Worm (Caenorhabditis elegans) whole organism, L3 larva: ENCODE results near the gene EGAP4.1.

Experiments
- ZK546.5 ChIP-seq: sonication (generic microtip); optimal IDR thresholded peaks from 2 replicates; lab custom pipeline; 2017; ENCODE audit warnings: missing biosample characterization, missing genetic modification characterization
- aly-2 ChIP-seq: fragments of 150-350 bp; optimal IDR thresholded peaks from 2 replicates; lab custom pipeline; 2014; ENCODE audit warnings: missing biosample characterization, missing genetic modification characterization
- ceh-16 ChIP-seq: sonication (generic microtip); optimal IDR thresholded peaks from 2 replicates; lab custom pipeline; 2017; ENCODE audit warnings: missing biosample characterization, missing genetic modification characterization
- ceh-9 ChIP-seq: sonication (generic microtip); optimal IDR thresholded peaks from 2 replicates; lab custom pipeline; 2018; ENCODE audit warnings: missing biosample characterization, missing genetic modification characterization
- elt-3 ChIP-seq, 3 experiments: fragments of 150-350 bp in 1 of 3; sonication (generic microtip) in 2 of 3; optimal IDR thresholded peaks; 2 replicates in 2 of 3; 4 replicates in 1 of 3; lab custom pipeline; 2014 to 2017; ENCODE audit warnings: missing biosample characterization in 3 of 3, missing genetic modification characterization in 3 of 3
- fos-1 ChIP-seq: fragments of 150-350 bp; optimal IDR thresholded peaks from 2 replicates; lab custom pipeline; 2014; ENCODE audit warnings: missing biosample characterization, missing genetic modification characterization
- jun-1 ChIP-seq: fragments of 150-350 bp; optimal IDR thresholded peaks from 2 replicates; lab custom pipeline; 2014; ENCODE audit warnings: missing biosample characterization, missing genetic modification reagents, missing genetic modification characterization
- nhr-11 ChIP-seq: fragments of 150-350 bp; optimal IDR thresholded peaks from 2 replicates; lab custom pipeline; 2014; ENCODE audit warnings: missing biosample characterization, missing genetic modification characterization
- pha-4 ChIP-seq: fragments of 150-350 bp; optimal IDR thresholded peaks from 2 replicates; lab custom pipeline; 2014; ENCODE audit warnings: missing biosample characterization, missing genetic modification reagents, missing genetic modification characterization
- skn-1 ChIP-seq: fragments of 150-350 bp; optimal IDR thresholded peaks from 2 replicates; lab custom pipeline; 2014; ENCODE audit warnings: missing biosample characterization, missing genetic modification characterization
- unc-39 ChIP-seq: sonication (generic microtip); optimal IDR thresholded peaks from 4 replicates; lab custom pipeline; 2017; ENCODE audit warnings: missing biosample characterization, missing genetic modification characterization
- unc-62 ChIP-seq: fragments of 150-350 bp; sonication (generic microtip); optimal IDR thresholded peaks from 4 replicates; lab custom pipeline; 2014; ENCODE audit warnings: missing biosample characterization, missing genetic modification reagents, missing genetic modification characterization
- ztf-11 ChIP-seq: fragments of 150-350 bp; optimal IDR thresholded peaks from 2 replicates; lab custom pipeline; 2014; ENCODE audit warnings: missing biosample characterization, missing genetic modification characterization
- ztf-4 ChIP-seq: fragments of 150-350 bp; optimal IDR thresholded peaks from 2 replicates; lab custom pipeline; 2014; ENCODE audit warnings: missing biosample characterization, missing genetic modification characterization

ce11 chrX:8737801-8738200 lies 10.6 kb upstream of the EGAP4.1 start:
- TF ChIP-seq ceh-16 (tag; lab: Kevin White, UChicago) (no peak), unc-62 (GFP tag; lab: Kevin White, UChicago) (no peak), ceh-9 (no peak), ZK546.5 (tag; lab: Kevin White, UChicago) (no peak), ztf-11 (tag; lab: Kevin White, UChicago) (no peak), unc-39 (tag; lab: Kevin White, UChicago) (no peak), elt-3 (tag; optimal IDR thresholded peaks at IDR 0.05; lab: Kevin White, UChicago) (no peak), fos-1 (no peak), jun-1 (no peak), nhr-11 (tag; lab: Kevin White, UChicago) (no peak), skn-1 (tag; lab: Kevin White, UChicago) (no peak), pha-4 (tag; lab: Kevin White, UChicago) (no peak), ztf-4 (tag; lab: Kevin White, UChicago) (no peak), aly-2 (tag; lab: Kevin White, UChicago) (no peak)
